Worm (Caenorhabditis elegans) whole organism, late embryonic: Measurements from ENCODE around the gene trx-5.
A peak's percentile ranks its signal among the peaks of the same experiment; 100 is the strongest.

Experiments
- F13H6.1 ChIP-seq: sonication (generic microtip); optimal IDR thresholded peaks from 2 replicates; lab custom pipeline; 2016; ENCODE audit warnings: missing genetic modification characterization, missing compliant biosample characterization
- K02D7.2 ChIP-seq: sonication (generic microtip); optimal IDR thresholded peaks from 2 replicates; lab custom pipeline; 2017; ENCODE audit warnings: mild to moderate bottlenecking, missing genetic modification characterization, missing compliant biosample characterization
- T23F11.4 ChIP-seq: fragments of 200-800 bp; sonication (Bioruptor generic); optimal IDR thresholded peaks from 2 replicates; lab custom pipeline; 2018; ENCODE audit warnings: mild to moderate bottlenecking, missing genetic modification characterization, missing compliant biosample characterization
- Y22D7AL.16 ChIP-seq: sonication (generic microtip); optimal IDR thresholded peaks from 2 replicates; lab custom pipeline; 2016; ENCODE audit warnings: missing genetic modification characterization, missing compliant biosample characterization
- ama-1 ChIP-seq: fragments of 150-350 bp; optimal IDR thresholded peaks from 2 replicates; lab custom pipeline; 2014
- ceh-18 ChIP-seq: sonication (generic microtip); optimal IDR thresholded peaks from 2 replicates; lab custom pipeline; 2016; ENCODE audit warnings: missing genetic modification characterization, missing compliant biosample characterization
- ceh-19 ChIP-seq: fragments of 200-800 bp; sonication (Bioruptor generic); optimal IDR thresholded peaks from 2 replicates; lab custom pipeline; 2018; ENCODE audit warnings: mild to moderate bottlenecking, missing genetic modification characterization, missing compliant biosample characterization
- ceh-2 ChIP-seq: sonication (generic microtip); optimal IDR thresholded peaks from 2 replicates; lab custom pipeline; 2016; ENCODE audit warnings: missing genotype, missing genetic modification characterization, missing compliant biosample characterization
- ceh-24 ChIP-seq: sonication (generic microtip); optimal IDR thresholded peaks from 2 replicates; lab custom pipeline; 2016; ENCODE audit warnings: mild to moderate bottlenecking, missing genetic modification characterization, missing compliant biosample characterization
- ceh-30 ChIP-seq: fragments of 150-350 bp; optimal IDR thresholded peaks from 2 replicates; lab custom pipeline; 2014; ENCODE audit warnings: missing biosample characterization, missing genetic modification characterization
- ceh-31 ChIP-seq: sonication (generic microtip); optimal IDR thresholded peaks from 2 replicates; lab custom pipeline; 2016; ENCODE audit warnings: missing genetic modification characterization, missing compliant biosample characterization
- ceh-34 ChIP-seq: sonication (generic microtip); optimal IDR thresholded peaks from 2 replicates; lab custom pipeline; 2016; ENCODE audit warnings: mild to moderate bottlenecking, missing genetic modification characterization, missing compliant biosample characterization
- ceh-45 ChIP-seq: fragments of 200-800 bp; sonication (Bioruptor generic); IDR thresholded peaks from 2 replicates; pipeline ENCODE4 v1.3.6; 2022; ENCODE audit warnings: missing genetic modification reagents, missing genetic modification characterization, missing compliant biosample characterization
- ceh-48 ChIP-seq: sonication (generic microtip); optimal IDR thresholded peaks from 2 replicates; lab custom pipeline; 2016; ENCODE audit warnings: missing genetic modification characterization, inconsistent platforms, missing compliant biosample characterization
- ceh-6 ChIP-seq: fragments of 200-800 bp; sonication (Bioruptor generic); optimal IDR thresholded peaks from 2 replicates; lab custom pipeline; 2018; ENCODE audit warnings: mild to moderate bottlenecking, missing genetic modification characterization, missing compliant biosample characterization
- ceh-9 ChIP-seq: sonication (generic microtip); optimal IDR thresholded peaks from 2 replicates; lab custom pipeline; 2016; ENCODE audit warnings: mild to moderate bottlenecking, missing genetic modification characterization, inconsistent platforms, missing compliant biosample characterization
- dmd-4 ChIP-seq: sonication (generic microtip); optimal IDR thresholded peaks from 2 replicates; lab custom pipeline; 2016; ENCODE audit warnings: borderline replicate concordance, missing genetic modification characterization, missing compliant biosample characterization
- dve-1 ChIP-seq: sonication (generic microtip); optimal IDR thresholded peaks from 2 replicates; lab custom pipeline; 2017; ENCODE audit warnings: antibody characterized with exemption, mild to moderate bottlenecking, missing genetic modification characterization, missing compliant biosample characterization
- elt-4 ChIP-seq: sonication (generic microtip); optimal IDR thresholded peaks from 2 replicates; lab custom pipeline; 2016; ENCODE audit warnings: missing genetic modification characterization, missing compliant biosample characterization
- ets-4 ChIP-seq: sonication (generic microtip); optimal IDR thresholded peaks from 2 replicates; lab custom pipeline; 2016; ENCODE audit warnings: missing genetic modification characterization, missing compliant biosample characterization
- fax-1 ChIP-seq: sonication (generic microtip); optimal IDR thresholded peaks from 2 replicates; lab custom pipeline; 2016; ENCODE audit warnings: missing genotype, missing genetic modification characterization, missing compliant biosample characterization
- fkh-10 ChIP-seq: fragments of 150-350 bp; optimal IDR thresholded peaks from 2 replicates; lab custom pipeline; 2014; ENCODE audit warnings: missing biosample characterization, missing genetic modification reagents, missing genetic modification characterization
- gmeb-2 ChIP-seq: sonication (generic microtip); optimal IDR thresholded peaks from 2 replicates; lab custom pipeline; 2016; ENCODE audit warnings: missing genetic modification characterization, inconsistent platforms, missing compliant biosample characterization
- hlh-13 ChIP-seq: fragments of 200-800 bp; sonication (Bioruptor generic); optimal IDR thresholded peaks from 2 replicates; lab custom pipeline; 2018; ENCODE audit warnings: mild to moderate bottlenecking, missing genetic modification characterization, missing compliant biosample characterization
- hlh-6 ChIP-seq: sonication (generic microtip); optimal IDR thresholded peaks from 2 replicates; lab custom pipeline; 2016; ENCODE audit warnings: missing genotype, missing genetic modification characterization, missing compliant biosample characterization
- hlh-8 ChIP-seq: sonication (generic microtip); optimal IDR thresholded peaks from 2 replicates; lab custom pipeline; 2016; ENCODE audit warnings: missing genotype, missing genetic modification characterization, missing compliant biosample characterization
- lim-6 ChIP-seq: sonication (generic microtip); optimal IDR thresholded peaks from 2 replicates; lab custom pipeline; 2016; ENCODE audit warnings: missing genetic modification characterization, missing compliant biosample characterization
- lin-11 ChIP-seq: fragments of 200-800 bp; sonication (Bioruptor generic); optimal IDR thresholded peaks from 2 replicates; lab custom pipeline; 2018; ENCODE audit warnings: mild to moderate bottlenecking, missing genetic modification characterization, missing compliant biosample characterization
- madf-2 ChIP-seq: sonication (generic microtip); optimal IDR thresholded peaks from 2 replicates; lab custom pipeline; 2017; ENCODE audit warnings: missing genetic modification characterization, missing compliant biosample characterization
- mec-3 ChIP-seq: sonication (generic microtip); optimal IDR thresholded peaks from 2 replicates; lab custom pipeline; 2016; ENCODE audit warnings: borderline replicate concordance, missing genetic modification characterization, missing compliant biosample characterization
- nfya-1 ChIP-seq: sonication (generic microtip); optimal IDR thresholded peaks from 2 replicates; lab custom pipeline; 2017; ENCODE audit warnings: missing genetic modification characterization, mild to moderate bottlenecking, missing compliant biosample characterization, antibody characterized with exemption, moderate library complexity
- nhr-11 ChIP-seq: fragments of 150-350 bp; optimal IDR thresholded peaks from 2 replicates; lab custom pipeline; 2014; ENCODE audit warnings: missing biosample characterization, missing genetic modification characterization
- nhr-232 ChIP-seq: sonication (generic microtip); optimal IDR thresholded peaks from 2 replicates; lab custom pipeline; 2016; ENCODE audit warnings: missing genetic modification characterization, missing compliant biosample characterization
- npax-4 ChIP-seq: sonication (generic microtip); optimal IDR thresholded peaks from 2 replicates; lab custom pipeline; 2016; ENCODE audit warnings: missing genetic modification characterization, missing compliant biosample characterization
- odd-2 ChIP-seq: sonication (generic microtip); optimal IDR thresholded peaks from 2 replicates; lab custom pipeline; 2017; ENCODE audit warnings: antibody characterized with exemption, mild to moderate bottlenecking, missing genetic modification characterization, missing compliant biosample characterization
- pag-3 ChIP-seq: sonication (generic microtip); optimal IDR thresholded peaks from 2 replicates; lab custom pipeline; 2016; ENCODE audit warnings: missing compliant biosample characterization, missing genetic modification characterization, borderline replicate concordance
- pat-9 ChIP-seq: fragments of 200-800 bp; sonication (Bioruptor generic); optimal IDR thresholded peaks from 2 replicates; lab custom pipeline; 2018; ENCODE audit warnings: mild to moderate bottlenecking, missing genetic modification characterization, moderate library complexity, missing compliant biosample characterization
- pax-1 ChIP-seq: fragments of 150-350 bp; optimal IDR thresholded peaks from 2 replicates; lab custom pipeline; 2014; ENCODE audit warnings: missing biosample characterization, missing genetic modification characterization
- pha-4 ChIP-seq: fragments of 150-350 bp; optimal IDR thresholded peaks from 2 replicates; lab custom pipeline; 2018; ENCODE audit warnings: missing biosample characterization, missing genetic modification reagents, missing genetic modification characterization
- pqm-1 ChIP-seq: sonication (generic microtip); optimal IDR thresholded peaks from 2 replicates; lab custom pipeline; 2016; ENCODE audit warnings: missing genetic modification characterization, missing compliant biosample characterization
- ref-2 ChIP-seq: sonication (generic microtip); optimal IDR thresholded peaks from 2 replicates; lab custom pipeline; 2016; ENCODE audit warnings: missing genetic modification characterization, missing compliant biosample characterization
- rnt-1 ChIP-seq: sonication (generic microtip); optimal IDR thresholded peaks from 2 replicates; lab custom pipeline; 2016; ENCODE audit warnings: missing genetic modification characterization, missing compliant biosample characterization
- sox-2 ChIP-seq: fragments of 200-800 bp; sonication (Bioruptor generic); IDR thresholded peaks from 2 replicates; pipeline ENCODE4 v1.3.6; 2022; ENCODE audit warnings: missing genetic modification reagents, missing genetic modification characterization, missing compliant biosample characterization
- sox-4 ChIP-seq: sonication (generic microtip); optimal IDR thresholded peaks from 2 replicates; lab custom pipeline; 2017; ENCODE audit warnings: mild to moderate bottlenecking, missing genetic modification characterization, inconsistent platforms, missing compliant biosample characterization
- syd-9 ChIP-seq: sonication (generic microtip); optimal IDR thresholded peaks from 2 replicates; lab custom pipeline; 2016; ENCODE audit warnings: mild to moderate bottlenecking, missing genetic modification characterization, moderate library complexity, missing compliant biosample characterization
- tbx-2 ChIP-seq: sonication (generic microtip); optimal IDR thresholded peaks from 2 replicates; lab custom pipeline; 2016; ENCODE audit warnings: missing genetic modification characterization, missing compliant biosample characterization
- tbx-7 ChIP-seq: sonication (generic microtip); optimal IDR thresholded peaks from 2 replicates; lab custom pipeline; 2016; ENCODE audit warnings: missing genotype, missing genetic modification characterization, missing compliant biosample characterization
- unc-55 ChIP-seq: sonication (generic microtip); optimal IDR thresholded peaks from 2 replicates; lab custom pipeline; 2017; ENCODE audit warnings: missing biosample characterization, missing genetic modification reagents, missing genetic modification characterization
- unc-86 ChIP-seq: sonication (generic microtip); optimal IDR thresholded peaks from 2 replicates; lab custom pipeline; 2016; ENCODE audit warnings: missing genetic modification characterization, missing compliant biosample characterization
- zip-5 ChIP-seq: sonication (generic microtip); optimal IDR thresholded peaks from 2 replicates; lab custom pipeline; 2016; ENCODE audit warnings: missing genetic modification characterization, missing compliant biosample characterization

Gene trx-5

DNA sequence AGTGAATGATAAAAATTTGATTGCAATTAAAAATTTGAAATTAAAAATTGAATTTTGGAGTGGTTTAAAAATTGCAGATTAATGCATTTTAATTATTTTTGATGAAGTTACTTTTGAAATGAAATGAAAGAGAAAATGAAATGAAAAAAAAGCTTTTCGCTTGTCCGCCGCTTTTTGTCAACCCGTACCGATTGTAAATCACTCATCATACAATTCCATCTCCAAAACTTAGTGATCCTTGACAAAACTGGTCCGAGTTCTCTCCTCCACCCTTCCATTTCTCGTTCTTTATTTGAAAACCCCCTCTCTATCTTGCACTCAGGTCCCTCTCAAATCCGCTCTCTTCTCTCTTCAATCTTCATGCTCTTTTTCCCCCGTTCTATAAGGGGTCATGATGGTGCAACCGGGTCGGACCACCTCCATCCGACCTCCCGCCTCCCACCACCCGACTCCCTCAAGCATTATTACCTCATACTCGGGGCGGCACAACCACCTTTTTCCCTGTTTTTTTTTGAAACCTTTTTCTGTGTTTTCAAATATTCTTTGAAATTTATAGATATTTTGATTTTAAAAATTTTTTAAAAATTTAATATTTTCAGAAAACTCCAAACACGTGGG lies 43.0 kb upstream of the trx-5 start:
- TF ChIP-seq pha-4 (no peak), rnt-1 (tag; lab: Kevin White, UChicago) (no peak), unc-86 (tag; lab: Kevin White, UChicago) (no peak), fax-1 (tag; lab: Kevin White, UChicago) (no peak), nhr-232 (tag; lab: Kevin White, UChicago) (no peak), tbx-2 (tag; lab: Kevin White, UChicago) (no peak), hlh-6 (tag; lab: Kevin White, UChicago) (no peak), fkh-10 (no peak), gmeb-2 (no peak), pax-1 (no peak), ceh-9 (no peak), nhr-11 (tag; lab: Kevin White, UChicago) (no peak), ceh-6 (GFP tag; lab: Kevin White, UChicago) (no peak), ceh-19 (GFP tag; lab: Kevin White, UChicago) (no peak)

DNA sequence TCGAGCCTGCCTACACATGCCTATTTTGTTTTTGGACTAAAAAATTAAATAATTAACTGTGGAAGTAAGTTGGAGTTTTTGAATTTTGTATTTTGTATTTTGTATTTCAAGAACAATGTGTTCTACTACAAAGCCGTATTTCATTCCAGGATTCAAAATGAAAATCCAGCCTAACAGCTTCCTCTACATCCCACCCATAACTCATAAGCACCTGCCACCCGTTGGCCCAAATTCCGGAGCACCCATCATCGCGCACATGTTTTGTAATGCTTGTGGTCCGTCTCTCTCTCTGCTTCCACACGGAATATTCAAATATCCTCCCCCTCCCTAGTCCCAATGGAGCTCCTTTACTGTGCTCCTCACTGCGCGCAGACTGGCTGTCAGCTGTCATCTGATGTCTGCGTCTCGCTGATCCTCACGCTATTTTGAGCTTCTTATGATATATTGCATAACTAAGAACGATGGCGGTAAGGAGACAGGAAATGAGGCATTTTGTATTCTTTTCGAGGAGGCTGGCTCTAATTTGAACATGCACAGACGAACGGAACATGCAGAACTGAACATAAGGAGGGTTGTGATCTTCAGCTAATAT lies 41.4 kb upstream of the trx-5 start:
- no peak for TF ChIP-seq ceh-34 (tag; lab: Kevin White, UChicago)
- TF ChIP-seq sox-4 (tag; lab: Kevin White, UChicago): no peak
- no peak for TF ChIP-seq K02D7.2
- TF ChIP-seq rnt-1 (tag; lab: Kevin White, UChicago): peak; percentile 16
- no peak for TF ChIP-seq pqm-1 (tag; lab: Kevin White, UChicago)
- TF ChIP-seq ceh-24 (tag; lab: Kevin White, UChicago): no peak
- TF ChIP-seq ref-2 (tag; lab: Kevin White, UChicago): peak; percentile 21
- TF ChIP-seq tbx-7: no peak
- TF ChIP-seq unc-55: peak; percentile 92
- no peak for TF ChIP-seq ceh-45 (GFP tag; lab: Robert Waterston, UW)
- TF ChIP-seq Y22D7AL.16 (tag; lab: Kevin White, UChicago): no peak
- TF ChIP-seq ceh-18: no peak
- TF ChIP-seq nfya-1 (tag; lab: Kevin White, UChicago): peak; percentile 21
- no peak for TF ChIP-seq ceh-6 (GFP tag; lab: Kevin White, UChicago)
- TF ChIP-seq ceh-30 (tag; lab: Kevin White, UChicago): no peak
- TF ChIP-seq F13H6.1 (tag; lab: Kevin White, UChicago): no peak
- TF ChIP-seq syd-9 (tag; lab: Kevin White, UChicago): no peak
- TF ChIP-seq nhr-11 (tag; lab: Kevin White, UChicago): no peak
- no peak for TF ChIP-seq hlh-13 (GFP tag; lab: Kevin White, UChicago)
- TF ChIP-seq ceh-19 (GFP tag; lab: Kevin White, UChicago): no peak
- TF ChIP-seq T23F11.4 (GFP tag; lab: Kevin White, UChicago): no peak
- no peak for TF ChIP-seq ama-1 (lab: Kevin White, UChicago)
- TF ChIP-seq hlh-8: no peak
- TF ChIP-seq dmd-4 (tag; lab: Kevin White, UChicago): peak; percentile 27
- TF ChIP-seq ceh-2 (tag; lab: Kevin White, UChicago): no peak
- no peak for TF ChIP-seq pax-1
- TF ChIP-seq elt-4 (tag; lab: Kevin White, UChicago): no peak
- no peak for TF ChIP-seq pag-3 (tag; lab: Kevin White, UChicago)
- no peak for TF ChIP-seq odd-2 (tag; lab: Kevin White, UChicago)
- TF ChIP-seq nhr-232 (tag; lab: Kevin White, UChicago): no peak
- no peak for TF ChIP-seq dve-1
- no peak for TF ChIP-seq tbx-2 (tag; lab: Kevin White, UChicago)
- TF ChIP-seq npax-4 (tag; lab: Kevin White, UChicago): no peak
- TF ChIP-seq lin-11 (tag; lab: Kevin White, UChicago): no peak
- TF ChIP-seq sox-2 (GFP tag; lab: Robert Waterston, UW): no peak
- TF ChIP-seq mec-3 (tag; lab: Kevin White, UChicago): no peak
- no peak for TF ChIP-seq unc-86 (tag; lab: Kevin White, UChicago)
- TF ChIP-seq madf-2 (tag; lab: Kevin White, UChicago): no peak
- no peak for TF ChIP-seq ceh-48 (tag; lab: Kevin White, UChicago)
- peak; percentile 6 for TF ChIP-seq ceh-31 (tag; lab: Kevin White, UChicago)
- TF ChIP-seq fkh-10: no peak
- TF ChIP-seq ets-4 (tag; lab: Kevin White, UChicago): no peak
- TF ChIP-seq zip-5 (tag; lab: Kevin White, UChicago): no peak
- no peak for TF ChIP-seq gmeb-2
- no peak for TF ChIP-seq lim-6
- no peak for TF ChIP-seq pat-9 (tag; lab: Kevin White, UChicago)
